Worm (Caenorhabditis elegans) whole organism, young adult: ENCODE data around the gene snu-23.

Experiments used
- gei-17 ChIP-seq: fragments of 200-800 bp; sonication (Bioruptor generic); optimal IDR thresholded peaks from 2 replicates; lab custom pipeline; 2018; ENCODE audit warnings: mild to moderate bottlenecking, missing genetic modification characterization, missing compliant biosample characterization
- nfya-1 ChIP-seq: sonication (generic microtip); optimal IDR thresholded peaks from 2 replicates; lab custom pipeline; 2017; ENCODE audit warnings: antibody characterized with exemption, missing compliant biosample characterization, missing genetic modification characterization, borderline replicate concordance; ENCODE audit not compliant: insufficient read depth
- unc-62 ChIP-seq: fragments of 150-350 bp; optimal IDR thresholded peaks from 2 replicates; lab custom pipeline; 2014; ENCODE audit warnings: missing biosample characterization, missing genetic modification reagents, missing genetic modification characterization

- TF ChIP-seq nfya-1 (tag; lab: Kevin White, UChicago) (no peak), gei-17 (no peak), unc-62 (GFP tag; lab: Kevin White, UChicago) (no peak)
These were observed 11.4 kb downstream of the snu-23 start, which contains the start of gene pcp-1 for ce11 chrIII:7758562-7758961.
